Fruit fly (Drosophila melanogaster): ENCODE measurements around the gene CG33110.

The CG33110 gene

dm6 chr3R:22550306-22550812 is 19.6 kb upstream of the CG33110 start, which contains the start of gene bond:
Gene bond (plus strand): TSS chr3R:22550680.
- no peak for TF ChIP-seq usp (GFP tag; optimal IDR thresholded peaks at IDR 0.05)
- no peak for TF ChIP-seq Hr83 (GFP tag; optimal IDR thresholded peaks at IDR 0.05; ENCODE audit: poor library complexity, severe bottlenecking)
- no peak for TF ChIP-seq dl (GFP tag; optimal IDR thresholded peaks at IDR 0.05; ENCODE audit: insufficient read depth in 1 of 2, partially characterized antibody in 2 of 2)

dm6 chr3R:22552686-22553085 is 17.3 kb upstream of the CG33110 start:
- no peak for TF ChIP-seq CrebA (GFP tag; optimal IDR thresholded peaks at IDR 0.05; ENCODE audit: borderline replicate concordance)
- no peak for TF ChIP-seq ey (GFP tag; optimal IDR thresholded peaks at IDR 0.05)
- no peak for TF ChIP-seq dl (GFP tag; optimal IDR thresholded peaks at IDR 0.05; ENCODE audit: insufficient read depth in 1 of 2, partially characterized antibody in 2 of 2)
- TF ChIP-seq lola (GFP tag; optimal IDR thresholded peaks at IDR 0.05): no peak
- TF ChIP-seq dsf (GFP tag; optimal IDR thresholded peaks at IDR 0.05; ENCODE audit: borderline replicate concordance): no peak
- TF ChIP-seq Dif (GFP tag; optimal IDR thresholded peaks at IDR 0.05; ENCODE audit: partially characterized antibody): no peak
- no peak for TF ChIP-seq woc (GFP tag; optimal IDR thresholded peaks at IDR 0.05)
- TF ChIP-seq Hnf4 (GFP tag; optimal IDR thresholded peaks at IDR 0.05): no peak
- no peak for TF ChIP-seq OdsH (GFP tag; optimal IDR thresholded peaks at IDR 0.05)
- no peak for TF ChIP-seq psq (GFP tag; optimal IDR thresholded peaks at IDR 0.05)
- TF ChIP-seq sv (GFP tag; optimal IDR thresholded peaks at IDR 0.05): no peak
- no peak for TF ChIP-seq Vsx2 (GFP tag; optimal IDR thresholded peaks at IDR 0.05; ENCODE audit: partially characterized antibody)

- TF ChIP-seq Hr83 (GFP tag; optimal IDR thresholded peaks at IDR 0.05; ENCODE audit: poor library complexity, severe bottlenecking) (no peak), CG32264 (GFP tag; optimal IDR thresholded peaks at IDR 0.05) (no peak), foxo (GFP tag; optimal IDR thresholded peaks at IDR 0.05) (no peak), Sp1 (GFP tag; optimal IDR thresholded peaks at IDR 0.05) (no peak), Mio (GFP tag; optimal IDR thresholded peaks at IDR 0.05) (no peak), HLH106 (tag; optimal IDR thresholded peaks at IDR 0.05) (no peak), brk (GFP tag; optimal IDR thresholded peaks at IDR 0.05) (no peak), OdsH (GFP tag; optimal IDR thresholded peaks at IDR 0.05) (no peak), tai (GFP tag; optimal IDR thresholded peaks at IDR 0.05) (no peak), br (GFP tag; optimal IDR thresholded peaks at IDR 0.05) (no peak), Hr78 (GFP tag; optimal IDR thresholded peaks at IDR 0.05) (no peak), Myc (optimal IDR thresholded peaks at IDR 0.05) (no peak), CG9705 (GFP tag; optimal IDR thresholded peaks at IDR 0.05) (no peak), ey (GFP tag; optimal IDR thresholded peaks at IDR 0.05) (no peak)
Observed at dm6 chr3R:22557100-22557741, 12.8 kb upstream of the CG33110 start.

dm6 chr3R:22558398-22558797 is 11.6 kb upstream of the CG33110 start:
- TF ChIP-seq dl (GFP tag; optimal IDR thresholded peaks at IDR 0.05; ENCODE audit: insufficient read depth in 1 of 2, partially characterized antibody in 2 of 2) (no peak), CG32264 (GFP tag; optimal IDR thresholded peaks at IDR 0.05) (no peak)

dm6 chr3R:22560224-22560623 is 9.8 kb upstream of the CG33110 start:
- TF ChIP-seq Hr83 (GFP tag; optimal IDR thresholded peaks at IDR 0.05; ENCODE audit: poor library complexity, severe bottlenecking): no peak
- no peak for TF ChIP-seq GATAd (GFP tag; optimal IDR thresholded peaks at IDR 0.05)

dm6 chr3R:22562502-22562901 is 7.5 kb upstream of the CG33110 start, which contains the start of gene sit:
Gene sit (minus strand): TSS chr3R:22562572.
- TF ChIP-seq sv (GFP tag; optimal IDR thresholded peaks at IDR 0.05): no peak

dm6 chr3R:22564076-22564475 is 5.9 kb upstream of the CG33110 start:
- TF ChIP-seq GATAd (GFP tag; optimal IDR thresholded peaks at IDR 0.05): no peak
- no peak for TF ChIP-seq usp (GFP tag; optimal IDR thresholded peaks at IDR 0.05)
- TF ChIP-seq OdsH (GFP tag; optimal IDR thresholded peaks at IDR 0.05): no peak
- TF ChIP-seq lola (GFP tag; optimal IDR thresholded peaks at IDR 0.05): no peak
- no peak for TF ChIP-seq CrebA (GFP tag; optimal IDR thresholded peaks at IDR 0.05; ENCODE audit: borderline replicate concordance)
- no peak for TF ChIP-seq psq (GFP tag; optimal IDR thresholded peaks at IDR 0.05)
- TF ChIP-seq brk (GFP tag; optimal IDR thresholded peaks at IDR 0.05): no peak
- TF ChIP-seq ey (GFP tag; optimal IDR thresholded peaks at IDR 0.05): no peak
- no peak for TF ChIP-seq CG32264 (GFP tag; optimal IDR thresholded peaks at IDR 0.05)
